Fruit fly (Drosophila melanogaster) whole organism, embryonic: ENCODE measurements around the gene CG17376.

ENCODE experiments used
- Abd-B ChIP-seq: fragments of 200-800 bp; sonication (Bioruptor generic); optimal IDR thresholded peaks from 2 replicates; lab custom pipeline; 2018; ENCODE audit warnings: missing biosample characterization, mild to moderate bottlenecking, missing genetic modification characterization, moderate library complexity
- Bdp1 ChIP-seq: fragments of 200-800 bp; sonication (Bioruptor generic); optimal IDR thresholded peaks from 3 replicates; lab custom pipeline; 2016; ENCODE audit warnings: missing biosample characterization, missing genetic modification characterization
- CG10209 ChIP-seq: fragments of 200-800 bp; sonication (Bioruptor generic); optimal IDR thresholded peaks from 3 replicates; lab custom pipeline; 2017; ENCODE audit warnings: missing biosample characterization, mild to moderate bottlenecking, missing genetic modification characterization, missing genetic modification reagents
- CG11696 ChIP-seq: fragments of 200-800 bp; sonication (Bioruptor generic); IDR thresholded peaks from 2 replicates; pipeline ENCODE4 v1.3.6; 2022; ENCODE audit warnings: missing biosample characterization, missing genetic modification characterization
- CG12236 ChIP-seq: fragments of 200-800 bp; sonication (Bioruptor generic); optimal IDR thresholded peaks from 2 replicates; lab custom pipeline; 2016; ENCODE audit warnings: missing biosample characterization, missing genetic modification characterization
- CG1233 ChIP-seq: fragments of 200-800 bp; sonication (Bioruptor generic); optimal IDR thresholded peaks from 4 replicates; lab custom pipeline; 2018; ENCODE audit warnings: missing biosample characterization, mild to moderate bottlenecking, missing genetic modification characterization
- CG12659 ChIP-seq: fragments of 200-800 bp; sonication (Bioruptor generic); optimal IDR thresholded peaks from 3 replicates; lab custom pipeline; 2017; ENCODE audit warnings: mild to moderate bottlenecking, missing biosample characterization, missing genetic modification reagents, missing genetic modification characterization
- CG15696 ChIP-seq: fragments of 200-800 bp; sonication (Bioruptor generic); optimal IDR thresholded peaks from 2 replicates; lab custom pipeline; 2019; ENCODE audit warnings: missing biosample characterization, mild to moderate bottlenecking, missing genetic modification characterization, moderate library complexity
- CG1602 ChIP-seq: fragments of 200-800 bp; sonication (Bioruptor generic); optimal IDR thresholded peaks from 3 replicates; lab custom pipeline; 2016; ENCODE audit warnings: missing biosample characterization, missing genetic modification characterization
- CG18262 ChIP-seq: fragments of 200-800 bp; optimal IDR thresholded peaks from 3 replicates; lab custom pipeline; 2019; ENCODE audit warnings: missing biosample characterization, mild to moderate bottlenecking, missing genetic modification characterization, moderate library complexity
- CG2116 ChIP-seq: fragments of 200-800 bp; sonication (Bioruptor generic); optimal IDR thresholded peaks from 3 replicates; lab custom pipeline; 2018; ENCODE audit warnings: missing biosample characterization, mild to moderate bottlenecking, missing genetic modification characterization
- CG30403 ChIP-seq: fragments of 200-800 bp; sonication (Bioruptor generic); optimal IDR thresholded peaks from 3 replicates; lab custom pipeline; 2016; ENCODE audit warnings: missing biosample characterization, missing genetic modification characterization
- CG4730 ChIP-seq: fragments of 200-800 bp; sonication (Bioruptor generic); IDR thresholded peaks from 2 replicates; pipeline ENCODE4 v1.3.6; 2022; ENCODE audit warnings: missing biosample characterization, missing genetic modification characterization
- CG5245 ChIP-seq: fragments of 200-800 bp; sonication (Bioruptor generic); optimal IDR thresholded peaks from 3 replicates; lab custom pipeline; 2016; ENCODE audit warnings: missing biosample characterization, missing genetic modification characterization
- CG6254 ChIP-seq: fragments of 200-800 bp; sonication (Bioruptor generic); optimal IDR thresholded peaks from 3 replicates; lab custom pipeline; 2017; ENCODE audit warnings: mild to moderate bottlenecking, missing biosample characterization, missing genetic modification reagents, missing genetic modification characterization
- CG7357 ChIP-seq: fragments of 200-800 bp; sonication (Bioruptor generic); IDR thresholded peaks from 3 replicates; pipeline ENCODE4 v1.3.6; 2022; ENCODE audit warnings: missing biosample characterization, missing genetic modification characterization
- CG7987 ChIP-seq: fragments of 200-800 bp; sonication (Bioruptor generic); optimal IDR thresholded peaks from 2 replicates; lab custom pipeline; 2018; ENCODE audit warnings: missing biosample characterization, mild to moderate bottlenecking, missing genetic modification characterization, moderate library complexity
- CG9817 ChIP-seq: fragments of 200-800 bp; sonication (Bioruptor generic); optimal IDR thresholded peaks from 2 replicates; lab custom pipeline; 2018; ENCODE audit warnings: missing biosample characterization, mild to moderate bottlenecking, missing genetic modification characterization, moderate library complexity
- CTCF ChIP-seq: fragments of 200-800 bp; sonication (Bioruptor generic); optimal IDR thresholded peaks from 2 replicates; lab custom pipeline; 2017; ENCODE audit warnings: missing biosample characterization, mild to moderate bottlenecking, missing genetic modification characterization, moderate library complexity
- Dip2 ChIP-seq: fragments of 200-800 bp; sonication (Bioruptor generic); IDR thresholded peaks from 2 replicates; pipeline ENCODE4 v1.3.6; 2022; ENCODE audit warnings: missing biosample characterization, missing genetic modification characterization
- HHEX ChIP-seq: fragments of 200-800 bp; sonication (Bioruptor generic); optimal IDR thresholded peaks from 3 replicates; lab custom pipeline; 2017; ENCODE audit warnings: missing biosample characterization, mild to moderate bottlenecking, missing genetic modification characterization, missing genetic modification reagents
- HLH4C ChIP-seq: fragments of 200-800 bp; sonication (Bioruptor generic); IDR thresholded peaks from 3 replicates; pipeline ENCODE4 v1.3.6; 2022; ENCODE audit warnings: missing biosample characterization, missing genetic modification characterization; ENCODE audit not compliant: partially characterized antibody
- Hand ChIP-seq: fragments of 200-800 bp; sonication (Bioruptor generic); optimal IDR thresholded peaks from 2 replicates; lab custom pipeline; 2017; ENCODE audit warnings: mild to moderate bottlenecking, missing biosample characterization, missing genetic modification reagents, missing genetic modification characterization
- HmgZ ChIP-seq: fragments of 200-800 bp; sonication (Bioruptor generic); optimal IDR thresholded peaks from 2 replicates; lab custom pipeline; 2018; ENCODE audit warnings: missing biosample characterization, mild to moderate bottlenecking, missing genetic modification characterization
- Jarid2 ChIP-seq: fragments of 200-800 bp; sonication (Bioruptor generic); optimal IDR thresholded peaks from 3 replicates; lab custom pipeline; 2017; ENCODE audit warnings: mild to moderate bottlenecking, missing biosample characterization, missing genetic modification reagents, missing genetic modification characterization
- Nf-YB ChIP-seq: fragments of 200-800 bp; sonication (Bioruptor generic); optimal IDR thresholded peaks from 3 replicates; lab custom pipeline; 2019; ENCODE audit warnings: missing biosample characterization, mild to moderate bottlenecking, missing genetic modification characterization, moderate library complexity
- Oli ChIP-seq: fragments of 200-800 bp; sonication (Bioruptor generic); optimal IDR thresholded peaks from 2 replicates; lab custom pipeline; 2018; ENCODE audit warnings: missing biosample characterization, mild to moderate bottlenecking, missing genetic modification characterization, moderate library complexity
- PHDP ChIP-seq: fragments of 200-800 bp; sonication (Bioruptor generic); optimal IDR thresholded peaks from 3 replicates; lab custom pipeline; 2018; ENCODE audit warnings: missing biosample characterization, mild to moderate bottlenecking, missing genetic modification characterization, moderate library complexity
- Pdp1 ChIP-seq, 2 experiments: fragments of 200-800 bp; sonication (Bioruptor generic); optimal IDR thresholded peaks; 3 replicates each; lab custom pipeline; 2016; ENCODE audit warnings: missing biosample characterization in 2 of 2, missing genetic modification characterization in 2 of 2, mild to moderate bottlenecking in 1 of 2, moderate library complexity in 1 of 2
- Stat92E ChIP-seq, 3 experiments: fragments of >200 bp in 2 of 3; fragments of 200-800 bp in 1 of 3; sonication (Bioruptor generic) in 1 of 3; optimal IDR thresholded peaks; 2 replicates each; lab custom pipeline; 2017 to 2019; ENCODE audit warnings: missing biosample characterization in 3 of 3, missing genetic modification characterization in 3 of 3, mild to moderate bottlenecking in 1 of 3, moderate library complexity in 1 of 3
- TFAM ChIP-seq: fragments of 200-800 bp; sonication (Bioruptor generic); optimal IDR thresholded peaks from 2 replicates; lab custom pipeline; 2017; ENCODE audit warnings: missing biosample characterization, missing genetic modification characterization, inconsistent platforms
- ac ChIP-seq: fragments of 200-800 bp; sonication (Bioruptor generic); optimal IDR thresholded peaks from 3 replicates; lab custom pipeline; 2017; ENCODE audit warnings: missing biosample characterization, mild to moderate bottlenecking, missing genetic modification characterization
- ash1 ChIP-seq: fragments of 200-800 bp; sonication (Bioruptor generic); optimal IDR thresholded peaks from 2 replicates; lab custom pipeline; 2018; ENCODE audit warnings: missing biosample characterization, mild to moderate bottlenecking, missing genetic modification characterization
- bbx ChIP-seq: fragments of 200-800 bp; sonication (Bioruptor generic); IDR thresholded peaks from 2 replicates; pipeline ENCODE4 v1.3.6; 2022; ENCODE audit warnings: missing biosample characterization, missing genetic modification characterization; ENCODE audit not compliant: partially characterized antibody
- btn ChIP-seq: fragments of 200-800 bp; sonication (Bioruptor generic); optimal IDR thresholded peaks from 2 replicates; lab custom pipeline; 2016; ENCODE audit warnings: missing biosample characterization, missing genetic modification characterization
- chm ChIP-seq: fragments of 200-800 bp; sonication (Bioruptor generic); IDR thresholded peaks from 2 replicates; pipeline ENCODE4 v1.3.6; 2022; ENCODE audit warnings: missing biosample characterization, missing genetic modification characterization
- dati ChIP-seq: fragments of 200-800 bp; sonication (Bioruptor generic); IDR thresholded peaks from 2 replicates; pipeline ENCODE4 v1.3.6; 2022; ENCODE audit warnings: missing biosample characterization, missing genetic modification characterization
- disco-r ChIP-seq: fragments of 200-800 bp; sonication (Bioruptor generic); optimal IDR thresholded peaks from 2 replicates; lab custom pipeline; 2016; ENCODE audit warnings: missing biosample characterization, missing genetic modification characterization
- dpn ChIP-seq, 2 experiments: fragments of 200-800 bp; sonication (Bioruptor generic); optimal IDR thresholded peaks; 3 replicates each; lab custom pipeline; 2016; ENCODE audit warnings: missing biosample characterization in 2 of 2, missing genetic modification characterization in 2 of 2
- gem ChIP-seq: fragments of 200-800 bp; sonication (Bioruptor generic); optimal IDR thresholded peaks from 2 replicates; lab custom pipeline; 2019; ENCODE audit warnings: missing biosample characterization, mild to moderate bottlenecking, missing genetic modification characterization, moderate library complexity
- grau ChIP-seq: fragments of 200-800 bp; optimal IDR thresholded peaks from 3 replicates; lab custom pipeline; 2019; ENCODE audit warnings: missing biosample characterization, mild to moderate bottlenecking, missing genetic modification characterization, moderate library complexity
- insv ChIP-seq, 2 experiments: fragments of 200-800 bp; sonication (Bioruptor generic); optimal IDR thresholded peaks; 3 replicates each; lab custom pipeline; 2016 to 2018; ENCODE audit warnings: missing biosample characterization in 2 of 2, missing genetic modification characterization in 2 of 2
- nmo ChIP-seq: fragments of 200-800 bp; sonication (Bioruptor generic); optimal IDR thresholded peaks from 2 replicates; lab custom pipeline; 2018; ENCODE audit warnings: missing biosample characterization, mild to moderate bottlenecking, missing genetic modification characterization, moderate library complexity
- schlank ChIP-seq: fragments of 200-800 bp; sonication (Bioruptor generic); optimal IDR thresholded peaks from 2 replicates; lab custom pipeline; 2018; ENCODE audit warnings: missing biosample characterization, mild to moderate bottlenecking, missing genetic modification characterization
- shn ChIP-seq: fragments of 200-800 bp; sonication (Bioruptor generic); optimal IDR thresholded peaks from 3 replicates; lab custom pipeline; 2016; ENCODE audit warnings: missing biosample characterization, missing genetic modification characterization
- slbo ChIP-seq: fragments of 200-800 bp; sonication (Bioruptor generic); IDR thresholded peaks from 2 replicates; pipeline ENCODE4 v1.3.6; 2022; ENCODE audit warnings: missing biosample characterization, missing genetic modification characterization
- sob ChIP-seq: fragments of 200-800 bp; sonication (Bioruptor generic); IDR thresholded peaks from 2 replicates; pipeline ENCODE4 v1.3.6; 2022; ENCODE audit warnings: missing biosample characterization, missing genetic modification characterization
- tio ChIP-seq: fragments of 200-800 bp; sonication (Bioruptor generic); optimal IDR thresholded peaks from 2 replicates; lab custom pipeline; 2017; ENCODE audit warnings: missing biosample characterization, missing genetic modification characterization, inconsistent platforms
- unc-4 ChIP-seq: fragments of 200-800 bp; sonication (Bioruptor generic); IDR thresholded peaks from 2 replicates; pipeline ENCODE4 v1.3.6; 2022; ENCODE audit warnings: missing biosample characterization, missing genetic modification characterization; ENCODE audit not compliant: partially characterized antibody
- z ChIP-seq: fragments of 200-800 bp; sonication (Bioruptor generic); IDR thresholded peaks from 3 replicates; pipeline ENCODE4 v1.3.6; 2022; ENCODE audit warnings: missing biosample characterization, missing genetic modification characterization

Gene CG17376

dm6 chr2L:6797408-6797807 is 3.3 kb downstream of the CG17376 start (continued):
- TF ChIP-seq insv (GFP tag; optimal IDR thresholded peaks at IDR 0.05; lab: Kevin White, UChicago) (peak in 1 of 2 experiments; percentile 51), slbo (GFP tag; lab: Robert Waterston, UW) (peak; percentile 60), schlank (tag; lab: Kevin White, UChicago) (no peak), PHDP (tag; lab: Kevin White, UChicago) (peak; percentile 27), Abd-B (GFP tag; lab: Kevin White, UChicago) (peak; percentile 23), Oli (no peak), CG7987 (no peak), HLH4C (GFP tag; lab: Robert Waterston, UW) (no peak), CG5245 (peak; percentile 57), CTCF (GFP tag; lab: Kevin White, UChicago) (peak; percentile 99), Pdp1 (GFP tag; optimal IDR thresholded peaks at IDR 0.05; lab: Kevin White, UChicago) (peak in 1 of 2 experiments; percentile 42), TFAM (GFP tag; lab: Kevin White, UChicago) (no peak), unc-4 (GFP tag; lab: Robert Waterston, UW) (peak; percentile 40; the same call in 1 of the 2 replicates), z (GFP tag; lab: Robert Waterston, UW) (no peak), CG9817 (peak; percentile 44), Jarid2 (GFP tag; lab: Kevin White, UChicago) (peak; percentile 42), gem (tag; lab: Kevin White, UChicago) (peak; percentile 36), tio (no peak), CG12659 (peak; percentile 34), CG15696 (tag; lab: Kevin White, UChicago) (peak; percentile 55), CG4730 (GFP tag; lab: Robert Waterston, UW) (no peak), CG30403 (peak; percentile 55), CG18262 (peak; percentile 39), CG11696 (no peak), CG10209 (GFP tag; lab: Kevin White, UChicago) (peak; percentile 25), nmo (GFP tag; lab: Kevin White, UChicago) (peak; percentile 63), bbx (GFP tag; lab: Robert Waterston, UW) (peak; percentile 43; the same call in 1 of the 2 replicates), Nf-YB (no peak), CG2116 (GFP tag; lab: Kevin White, UChicago) (peak; percentile 82), sob (GFP tag; lab: Robert Waterston, UW) (peak; percentile 52; the same call in 1 of the 2 replicates), disco-r (GFP tag; lab: Kevin White, UChicago) (peak; percentile 43), Dip2 (GFP tag; lab: Robert Waterston, UW) (no peak), grau (tag; lab: Kevin White, UChicago) (peak; percentile 52), ash1 (no peak), dati (GFP tag; lab: Robert Waterston, UW) (no peak), CG1602 (GFP tag; lab: Kevin White, UChicago) (peak; percentile 17), dpn (GFP tag; optimal IDR thresholded peaks at IDR 0.05; lab: Kevin White, UChicago) (peak; percentile 51 to 52), Bdp1 (GFP tag; lab: Kevin White, UChicago) (peak; percentile 52), CG6254 (GFP tag; lab: Kevin White, UChicago) (no peak), Stat92E (GFP tag; optimal IDR thresholded peaks at IDR 0.05; lab: Kevin White, UChicago) (peak in 1 of 3 experiments; percentile 47), shn (no peak), CG7357 (no peak), CG12236 (GFP tag; lab: Kevin White, UChicago) (no peak), btn (GFP tag; lab: Kevin White, UChicago) (no peak), ac (GFP tag; lab: Kevin White, UChicago) (no peak), HHEX (GFP tag; lab: Kevin White, UChicago) (no peak), chm (GFP tag; lab: Robert Waterston, UW) (no peak), Hand (GFP tag; lab: Kevin White, UChicago) (no peak), HmgZ (tag; lab: Kevin White, UChicago) (peak; percentile 67), CG1233 (GFP tag; lab: Kevin White, UChicago) (no peak)
